Worm (Caenorhabditis elegans) whole organism, L1 larva: Measurements from ENCODE around the gene T04F8.2.

Experiments
- C16A3.4 ChIP-seq: fragments of 150-350 bp; optimal IDR thresholded peaks from 2 replicates; lab custom pipeline; 2014; ENCODE audit warnings: missing biosample characterization, missing genetic modification characterization
- C34B4.2 ChIP-seq: sonication (generic microtip); optimal IDR thresholded peaks from 2 replicates; lab custom pipeline; 2017; ENCODE audit warnings: mild to moderate bottlenecking, missing genetic modification characterization, missing compliant biosample characterization
- ama-1 ChIP-seq: fragments of 150-350 bp; optimal IDR thresholded peaks from 2 replicates; lab custom pipeline; 2014
- ceh-63 ChIP-seq: fragments of 200-800 bp; sonication (Bioruptor generic); optimal IDR thresholded peaks from 2 replicates; lab custom pipeline; 2018; ENCODE audit warnings: mild to moderate bottlenecking, missing genetic modification characterization, missing compliant biosample characterization
- ceh-82 ChIP-seq, 3 experiments: fragments of 150-350 bp in 1 of 3; sonication (generic microtip) in 2 of 3; optimal IDR thresholded peaks; 2 replicates each; lab custom pipeline; 2014 to 2017; ENCODE audit warnings: missing biosample characterization in 3 of 3, missing genetic modification characterization in 3 of 3
- ceh-88 ChIP-seq: fragments of 200-800 bp; sonication (Bioruptor generic); IDR thresholded peaks from 2 replicates; pipeline ENCODE4 v1.3.6; 2022; ENCODE audit warnings: missing genetic modification characterization, missing compliant biosample characterization
- ceh-90 ChIP-seq: sonication (generic microtip); optimal IDR thresholded peaks from 2 replicates; lab custom pipeline; 2016; ENCODE audit warnings: missing genetic modification characterization, missing compliant biosample characterization
- ces-1 ChIP-seq: fragments of 150-350 bp; optimal IDR thresholded peaks from 2 replicates; lab custom pipeline; 2014; ENCODE audit warnings: missing biosample characterization, missing genetic modification reagents, missing genetic modification characterization
- dsc-1 ChIP-seq: sonication (generic microtip); optimal IDR thresholded peaks from 2 replicates; lab custom pipeline; 2016; ENCODE audit warnings: mild to moderate bottlenecking, missing genetic modification characterization, missing compliant biosample characterization
- egl-27 ChIP-seq, 2 experiments: fragments of 150-350 bp in 1 of 2; sonication (generic microtip); optimal IDR thresholded peaks; 3 replicates each; lab custom pipeline; 2017 to 2018; ENCODE audit warnings: missing biosample characterization in 2 of 2, missing genetic modification characterization in 2 of 2, missing genetic modification reagents in 2 of 2
- elt-2 ChIP-seq: sonication (generic microtip); optimal IDR thresholded peaks from 2 replicates; lab custom pipeline; 2016; ENCODE audit warnings: missing genetic modification characterization, mild to moderate bottlenecking, inconsistent platforms, missing compliant biosample characterization, missing genetic modification reagents
- ets-5 ChIP-seq: fragments of 200-800 bp; sonication (Bioruptor generic); IDR thresholded peaks from 2 replicates; pipeline ENCODE4 v1.3.6; 2022; ENCODE audit warnings: missing genetic modification characterization, missing compliant biosample characterization
- fkh-10 ChIP-seq: sonication (generic microtip); optimal IDR thresholded peaks from 2 replicates; lab custom pipeline; 2017; ENCODE audit warnings: missing biosample characterization, missing genetic modification reagents, missing genetic modification characterization
- fkh-4 ChIP-seq: sonication (generic microtip); optimal IDR thresholded peaks from 2 replicates; lab custom pipeline; 2016; ENCODE audit warnings: missing compliant biosample characterization, missing genetic modification characterization, borderline replicate concordance
- fkh-8 ChIP-seq: sonication (generic microtip); optimal IDR thresholded peaks from 2 replicates; lab custom pipeline; 2016; ENCODE audit warnings: mild to moderate bottlenecking, missing genetic modification characterization, missing compliant biosample characterization
- fos-1 ChIP-seq: fragments of 150-350 bp; optimal IDR thresholded peaks from 2 replicates; lab custom pipeline; 2014; ENCODE audit warnings: missing biosample characterization, missing genetic modification characterization
- hpl-2 ChIP-seq: fragments of 150-350 bp; optimal IDR thresholded peaks from 2 replicates; lab custom pipeline; 2014; ENCODE audit warnings: missing biosample characterization, missing genetic modification reagents, missing genetic modification characterization
- isw-1 ChIP-seq: fragments of 200-800 bp; sonication (Bioruptor generic); IDR thresholded peaks from 2 replicates; pipeline ENCODE4 v1.3.6; 2022; ENCODE audit warnings: missing genetic modification characterization, missing compliant biosample characterization
- jun-1 ChIP-seq: fragments of 150-350 bp; optimal IDR thresholded peaks from 2 replicates; lab custom pipeline; 2014; ENCODE audit warnings: missing biosample characterization, missing genetic modification reagents, missing genetic modification characterization
- lin-14 ChIP-seq: fragments of 200-800 bp; sonication (Bioruptor generic); optimal IDR thresholded peaks from 2 replicates; lab custom pipeline; 2018; ENCODE audit warnings: mild to moderate bottlenecking, missing genetic modification characterization, moderate library complexity, missing compliant biosample characterization
- lin-15B ChIP-seq: fragments of 150-350 bp; sonication (generic microtip); optimal IDR thresholded peaks from 3 replicates; lab custom pipeline; 2014; ENCODE audit warnings: missing biosample characterization, missing genetic modification characterization
- lir-3 ChIP-seq: sonication (generic microtip); optimal IDR thresholded peaks from 2 replicates; lab custom pipeline; 2016; ENCODE audit warnings: mild to moderate bottlenecking, missing genetic modification characterization, moderate library complexity, missing compliant biosample characterization; ENCODE audit not compliant: poor library complexity
- nhr-12 ChIP-seq: sonication (generic microtip); optimal IDR thresholded peaks from 2 replicates; lab custom pipeline; 2017; ENCODE audit warnings: missing biosample characterization, missing genetic modification characterization
- nhr-20 ChIP-seq: sonication (generic microtip); optimal IDR thresholded peaks from 2 replicates; lab custom pipeline; 2016; ENCODE audit warnings: mild to moderate bottlenecking, missing genetic modification characterization, missing compliant biosample characterization
- nhr-237 ChIP-seq: fragments of 150-350 bp; optimal IDR thresholded peaks from 2 replicates; lab custom pipeline; 2014; ENCODE audit warnings: missing biosample characterization, missing genetic modification characterization
- nhr-71 ChIP-seq: sonication (generic microtip); optimal IDR thresholded peaks from 2 replicates; lab custom pipeline; 2016; ENCODE audit warnings: mild to moderate bottlenecking, missing genetic modification characterization, moderate library complexity, missing compliant biosample characterization
- nhr-77 ChIP-seq: fragments of 150-350 bp; optimal IDR thresholded peaks from 2 replicates; lab custom pipeline; 2014; ENCODE audit warnings: missing biosample characterization, missing genetic modification characterization
- nhr-85 ChIP-seq: sonication (generic microtip); peaks from one replicate; lab custom pipeline; 2016; ENCODE audit warnings: missing genetic modification characterization, inconsistent platforms, missing compliant biosample characterization
- pqm-1 ChIP-seq: sonication (generic microtip); optimal IDR thresholded peaks from 3 replicates; lab custom pipeline; 2017; ENCODE audit warnings: missing biosample characterization, missing genetic modification characterization
- rnt-1 ChIP-seq: sonication (generic microtip); optimal IDR thresholded peaks from 2 replicates; lab custom pipeline; 2016; ENCODE audit warnings: mild to moderate bottlenecking, missing genetic modification characterization, moderate library complexity, missing compliant biosample characterization
- snu-23 ChIP-seq: sonication (generic microtip); optimal IDR thresholded peaks from 2 replicates; lab custom pipeline; 2016; ENCODE audit warnings: missing genetic modification characterization, missing compliant biosample characterization
- sox-4 ChIP-seq: sonication (generic microtip); optimal IDR thresholded peaks from 2 replicates; lab custom pipeline; 2016; ENCODE audit warnings: missing genetic modification characterization, missing compliant biosample characterization
- sptf-1 ChIP-seq: fragments of 150-350 bp; optimal IDR thresholded peaks from 2 replicates; lab custom pipeline; 2014; ENCODE audit warnings: missing biosample characterization, missing genetic modification characterization
- tbx-2 ChIP-seq: sonication (generic microtip); optimal IDR thresholded peaks from 2 replicates; lab custom pipeline; 2016; ENCODE audit warnings: missing genetic modification characterization, missing compliant biosample characterization
- tlp-1 ChIP-seq: fragments of 150-350 bp; optimal IDR thresholded peaks from 2 replicates; lab custom pipeline; 2014; ENCODE audit warnings: missing biosample characterization, missing genetic modification characterization
- unc-62 ChIP-seq: fragments of 150-350 bp; optimal IDR thresholded peaks from 2 replicates; lab custom pipeline; 2014; ENCODE audit warnings: missing biosample characterization, missing genetic modification reagents, missing genetic modification characterization
- unc-98 ChIP-seq: fragments of 200-800 bp; sonication (Bioruptor generic); IDR thresholded peaks from 2 replicates; pipeline ENCODE4 v1.3.6; 2022; ENCODE audit warnings: missing genetic modification characterization, missing compliant biosample characterization
- zip-4 ChIP-seq: fragments of 200-800 bp; sonication (Bioruptor generic); optimal IDR thresholded peaks from 2 replicates; lab custom pipeline; 2018; ENCODE audit warnings: mild to moderate bottlenecking, missing genetic modification characterization, moderate library complexity, missing compliant biosample characterization

The T04F8.2 gene

DNA sequence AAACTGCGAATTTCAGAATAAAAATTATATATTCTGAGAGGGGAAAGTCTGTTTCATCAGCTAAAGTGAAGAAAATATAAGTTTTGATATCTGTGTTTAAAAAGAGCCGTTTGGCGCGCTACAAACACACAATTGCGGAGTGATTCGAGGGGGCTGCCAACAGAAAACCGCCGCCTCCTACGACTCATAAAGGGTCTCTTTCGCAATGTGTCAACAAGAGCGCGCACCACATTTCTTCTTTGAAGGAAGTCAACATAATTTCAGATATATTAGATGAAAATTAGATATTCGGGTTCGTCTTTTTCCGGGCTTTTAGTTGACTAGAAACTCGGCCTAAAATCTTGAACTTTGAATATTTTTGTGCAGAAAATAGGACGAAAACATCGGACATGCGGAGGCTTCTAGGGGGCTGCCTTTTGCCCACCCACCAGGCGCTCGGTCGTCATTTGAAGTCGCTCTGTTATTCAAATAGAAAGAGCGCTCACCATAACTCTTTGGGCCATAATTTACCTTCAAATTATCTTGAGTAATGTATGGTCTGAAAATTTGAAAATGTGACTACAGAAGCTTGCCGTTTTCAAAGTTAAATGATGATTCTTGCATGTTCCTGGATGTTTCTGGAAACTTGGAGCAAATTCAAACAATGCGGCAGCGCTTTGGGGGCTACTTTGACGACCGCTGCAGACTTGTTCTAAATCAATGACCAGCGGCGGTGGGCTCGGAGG lies 50.4 kb downstream of the T04F8.2 start (continued):
- TF ChIP-seq nhr-20 (peak; percentile 94), zip-4 (peak; percentile 100), ets-5 (peak; percentile 95; the same call in 1 of the 2 replicates), snu-23 (GFP tag; lab: Kevin White, UChicago) (peak; percentile 95), isw-1 (GFP tag; lab: Robert Waterston, UW) (peak; percentile 89), ces-1 (GFP tag; lab: Kevin White, UChicago) (peak; percentile 38), tbx-2 (tag; lab: Kevin White, UChicago) (peak; percentile 95), fkh-8 (tag; lab: Kevin White, UChicago) (peak; percentile 97), tlp-1 (tag; lab: Kevin White, UChicago) (no peak), C34B4.2 (tag; lab: Kevin White, UChicago) (peak; percentile 76), egl-27 (tag; optimal IDR thresholded peaks at IDR 0.05; lab: Kevin White, UChicago) (peak in 1 of 2 experiments; percentile 99), fkh-10 (GFP tag; lab: Kevin White, UChicago) (peak; percentile 78), ceh-88 (GFP tag; lab: Robert Waterston, UW) (peak; percentile 88), C16A3.4 (tag; lab: Kevin White, UChicago) (peak; percentile 46), pqm-1 (tag; lab: Kevin White, UChicago) (no peak), nhr-12 (tag; lab: Kevin White, UChicago) (no peak), fkh-4 (tag; lab: Kevin White, UChicago) (peak; percentile 70), nhr-77 (tag; lab: Kevin White, UChicago) (peak; percentile 56), unc-98 (peak; percentile 66), ceh-63 (no peak), lin-15B (peak; percentile 10), sptf-1 (tag; lab: Kevin White, UChicago) (no peak), nhr-85 (tag; lab: Kevin White, UChicago) (peak; percentile 100), elt-2 (tag; lab: Kevin White, UChicago) (peak; percentile 89), rnt-1 (peak; percentile 89), jun-1 (tag; lab: Kevin White, UChicago) (peak; percentile 31), lir-3 (tag; lab: Kevin White, UChicago) (peak; percentile 65), lin-14 (GFP tag; lab: Kevin White, UChicago) (peak; percentile 93), nhr-71 (tag; lab: Kevin White, UChicago) (peak; percentile 98), sox-4 (peak; percentile 89), unc-62 (no peak), hpl-2 (GFP tag; lab: Kevin White, UChicago) (peak; percentile 94), dsc-1 (tag; lab: Kevin White, UChicago) (peak; percentile 99), fos-1 (peak; percentile 39)

DNA sequence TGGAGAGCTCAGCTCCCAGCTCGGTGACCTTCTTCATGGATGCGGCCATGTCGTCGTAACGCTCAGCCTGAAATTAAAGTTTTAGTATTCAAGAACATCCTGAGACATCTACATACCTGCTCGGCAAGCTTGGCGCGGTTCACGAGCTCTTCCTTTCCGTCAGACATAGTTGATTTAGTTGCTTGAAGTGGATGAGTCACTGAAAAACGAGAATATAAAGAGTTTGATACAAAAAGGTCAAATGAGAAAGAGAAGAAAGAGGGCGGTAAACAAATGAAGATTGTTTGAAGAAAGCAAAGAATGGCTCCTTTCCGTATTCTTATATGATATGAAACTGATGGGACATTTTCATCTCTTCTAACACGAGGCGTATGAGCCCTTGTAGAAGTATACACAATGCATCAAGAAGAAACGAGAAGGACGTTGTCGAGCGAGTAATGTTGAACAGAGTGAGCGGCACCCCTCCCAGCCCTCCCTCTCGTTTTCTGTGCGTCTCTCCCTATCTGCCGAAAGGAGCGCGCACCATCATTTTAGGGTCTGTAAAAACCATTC lies 51.1 kb downstream of the T04F8.2 start, which contains the start of gene ftt-2:
ftt-2 (minus strand) TSS at position 206 of the 552 bp plus-strand sequence.
- peak; percentile 42 for TF ChIP-seq ceh-90
- TF ChIP-seq ama-1, result peak; percentile 36
- TF ChIP-seq rnt-1, result peak; percentile 36
- TF ChIP-seq ceh-82 (tag; optimal IDR thresholded peaks at IDR 0.05; lab: Kevin White, UChicago), result peak in 1 of 3 experiments; percentile 7
- TF ChIP-seq nhr-237, result no peak
